Fruit fly (Drosophila melanogaster) whole organism, embryonic: Measurements from ENCODE around the gene meso18E.
A peak's percentile ranks its signal among the peaks of the same experiment; 100 is the strongest.

Experiments
- Abd-B ChIP-seq: fragments of 200-800 bp; sonication (Bioruptor generic); optimal IDR thresholded peaks from 2 replicates; lab custom pipeline; 2018; ENCODE audit warnings: missing biosample characterization, mild to moderate bottlenecking, missing genetic modification characterization, moderate library complexity
- Antp ChIP-seq: fragments of 200-800 bp; sonication (Bioruptor generic); optimal IDR thresholded peaks from 3 replicates; lab custom pipeline; 2016; ENCODE audit warnings: missing biosample characterization, missing genetic modification characterization
- Blimp-1 ChIP-seq: fragments of 200-800 bp; sonication (Bioruptor generic); optimal IDR thresholded peaks from 3 replicates; lab custom pipeline; 2018; ENCODE audit warnings: missing biosample characterization, missing genetic modification characterization, mild to moderate bottlenecking, moderate library complexity, missing genetic modification reagents
- CG10274 ChIP-seq: fragments of 200-800 bp; sonication (Bioruptor generic); optimal IDR thresholded peaks from 3 replicates; lab custom pipeline; 2017; ENCODE audit warnings: missing biosample characterization, mild to moderate bottlenecking, missing genetic modification characterization
- CG11696 ChIP-seq: fragments of 200-800 bp; sonication (Bioruptor generic); IDR thresholded peaks from 2 replicates; pipeline ENCODE4 v1.3.6; 2022; ENCODE audit warnings: missing biosample characterization, missing genetic modification characterization
- CG14860 ChIP-seq: fragments of 200-800 bp; sonication (Bioruptor generic); IDR thresholded peaks from 3 replicates; pipeline ENCODE4 v1.3.6; 2022; ENCODE audit warnings: missing biosample characterization, missing genetic modification characterization; ENCODE audit not compliant: partially characterized antibody
- CG1647 ChIP-seq: fragments of 200-800 bp; sonication (Bioruptor generic); optimal IDR thresholded peaks from 3 replicates; lab custom pipeline; 2016; ENCODE audit warnings: missing biosample characterization, missing genetic modification characterization
- CG18011 ChIP-seq: fragments of 200-800 bp; sonication (Bioruptor generic); optimal IDR thresholded peaks from 2 replicates; lab custom pipeline; 2017; ENCODE audit warnings: missing biosample characterization, missing genetic modification characterization, mild to moderate bottlenecking, moderate library complexity, missing genotype
- CG2129 ChIP-seq: fragments of 200-800 bp; sonication (Bioruptor generic); IDR thresholded peaks from 2 replicates; pipeline ENCODE4 v1.3.6; 2022; ENCODE audit warnings: missing biosample characterization, missing genetic modification characterization; ENCODE audit not compliant: partially characterized antibody
- CG3065 ChIP-seq: fragments of 200-800 bp; sonication (Bioruptor generic); optimal IDR thresholded peaks from 2 replicates; lab custom pipeline; 2016; ENCODE audit warnings: missing biosample characterization, missing genetic modification characterization
- CG31224 ChIP-seq: fragments of 200-800 bp; sonication (Bioruptor generic); IDR thresholded peaks from 2 replicates; pipeline ENCODE4 v1.3.6; 2022; ENCODE audit warnings: missing biosample characterization, missing genetic modification characterization
- CG4820 ChIP-seq: fragments of 200-800 bp; sonication (Bioruptor generic); optimal IDR thresholded peaks from 3 replicates; lab custom pipeline; 2016; ENCODE audit warnings: missing biosample characterization, missing genetic modification characterization
- CG5180 ChIP-seq: fragments of 200-800 bp; sonication (Bioruptor generic); optimal IDR thresholded peaks from 3 replicates; lab custom pipeline; 2017; ENCODE audit warnings: missing biosample characterization, missing genetic modification characterization, mild to moderate bottlenecking, moderate library complexity, missing genetic modification reagents
- CG7556 ChIP-seq: fragments of 200-800 bp; sonication (Bioruptor generic); optimal IDR thresholded peaks from 2 replicates; lab custom pipeline; 2017; ENCODE audit warnings: missing biosample characterization, mild to moderate bottlenecking, missing genetic modification characterization
- CG7963 ChIP-seq: fragments of 200-800 bp; sonication (Bioruptor generic); IDR thresholded peaks from 3 replicates; pipeline ENCODE4 v1.3.6; 2022; ENCODE audit warnings: missing biosample characterization, missing genetic modification characterization; ENCODE audit not compliant: partially characterized antibody
- CG8281 ChIP-seq: fragments of 200-800 bp; sonication (Bioruptor generic); optimal IDR thresholded peaks from 2 replicates; lab custom pipeline; 2018; ENCODE audit warnings: missing biosample characterization, mild to moderate bottlenecking, missing genetic modification characterization, moderate library complexity
- D19A ChIP-seq: fragments of 200-800 bp; optimal IDR thresholded peaks from 3 replicates; lab custom pipeline; 2019; ENCODE audit warnings: missing biosample characterization, mild to moderate bottlenecking, missing genetic modification characterization, moderate library complexity
- Doc2 ChIP-seq: fragments of 200-800 bp; sonication (Bioruptor generic); IDR thresholded peaks from 2 replicates; pipeline ENCODE4 v1.3.6; 2022; ENCODE audit warnings: missing biosample characterization, missing genetic modification characterization
- Doc3 ChIP-seq: fragments of 200-800 bp; sonication (Bioruptor generic); IDR thresholded peaks from 3 replicates; pipeline ENCODE4 v1.3.6; 2022; ENCODE audit warnings: missing biosample characterization, missing genetic modification characterization; ENCODE audit not compliant: partially characterized antibody
- Drgx ChIP-seq: fragments of 200-800 bp; sonication (Bioruptor generic); IDR thresholded peaks from 2 replicates; pipeline ENCODE4 v1.3.6; 2022; ENCODE audit warnings: missing biosample characterization, missing genetic modification characterization
- Elba2 ChIP-seq: fragments of 200-800 bp; sonication (Bioruptor generic); optimal IDR thresholded peaks from 3 replicates; lab custom pipeline; 2016; ENCODE audit warnings: missing biosample characterization, missing genetic modification characterization
- Fer1 ChIP-seq: fragments of 200-800 bp; sonication (Bioruptor generic); optimal IDR thresholded peaks from 2 replicates; lab custom pipeline; 2017; ENCODE audit warnings: missing biosample characterization, mild to moderate bottlenecking, missing genetic modification characterization
- Hsf ChIP-seq: fragments of 200-800 bp; sonication (Bioruptor generic); optimal IDR thresholded peaks from 3 replicates; lab custom pipeline; 2016; ENCODE audit warnings: missing biosample characterization, missing genetic modification characterization
- Max ChIP-seq: fragments of 200-800 bp; sonication (Bioruptor generic); optimal IDR thresholded peaks from 2 replicates; lab custom pipeline; 2016; ENCODE audit warnings: missing biosample characterization, mild to moderate bottlenecking, missing genetic modification characterization
- Med ChIP-seq: fragments of 200-800 bp; sonication (Bioruptor generic); peaks from one replicate; lab custom pipeline; 2016; ENCODE audit warnings: missing biosample characterization, missing genetic modification characterization, mild to moderate bottlenecking, inconsistent platforms, moderate library complexity
- Nf-YA ChIP-seq: fragments of 200-800 bp; sonication (Bioruptor generic); IDR thresholded peaks from 2 replicates; pipeline ENCODE4 v1.3.6; 2022; ENCODE audit warnings: missing biosample characterization, missing genetic modification characterization
- PHDP ChIP-seq: fragments of 200-800 bp; sonication (Bioruptor generic); optimal IDR thresholded peaks from 3 replicates; lab custom pipeline; 2018; ENCODE audit warnings: missing biosample characterization, mild to moderate bottlenecking, missing genetic modification characterization, moderate library complexity
- Ravus ChIP-seq: fragments of 200-800 bp; sonication (Bioruptor generic); IDR thresholded peaks from 2 replicates; pipeline ENCODE4 v1.3.6; 2022; ENCODE audit warnings: missing biosample characterization, missing genetic modification characterization
- al ChIP-seq: fragments of 200-800 bp; sonication (Bioruptor generic); IDR thresholded peaks from 2 replicates; pipeline ENCODE4 v1.3.6; 2022; ENCODE audit warnings: missing biosample characterization, missing genetic modification characterization
- bigmax ChIP-seq: fragments of 200-800 bp; sonication (Bioruptor generic); optimal IDR thresholded peaks from 2 replicates; lab custom pipeline; 2018; ENCODE audit warnings: missing biosample characterization, mild to moderate bottlenecking, missing genetic modification characterization
- ci ChIP-seq: fragments of 200-800 bp; sonication (Bioruptor generic); IDR thresholded peaks from 3 replicates; pipeline ENCODE4 v1.3.6; 2022; ENCODE audit warnings: missing biosample characterization, missing genetic modification characterization
- ems ChIP-seq: fragments of 200-800 bp; sonication (Bioruptor generic); optimal IDR thresholded peaks from 3 replicates; lab custom pipeline; 2016; ENCODE audit warnings: missing biosample characterization, missing genetic modification characterization
- fd3F ChIP-seq: fragments of 200-800 bp; sonication (Bioruptor generic); optimal IDR thresholded peaks from 2 replicates; lab custom pipeline; 2018; ENCODE audit warnings: missing biosample characterization, mild to moderate bottlenecking, missing genetic modification characterization, moderate library complexity
- fd96Cb ChIP-seq: fragments of 200-800 bp; sonication (Bioruptor generic); optimal IDR thresholded peaks from 2 replicates; lab custom pipeline; 2018; ENCODE audit warnings: missing biosample characterization, mild to moderate bottlenecking, missing genetic modification characterization, moderate library complexity
- fru ChIP-seq: fragments of >200 bp; optimal IDR thresholded peaks from 2 replicates; lab custom pipeline; 2017
- ftz-f1 ChIP-seq: fragments of 200-800 bp; sonication (Bioruptor generic); optimal IDR thresholded peaks from 2 replicates; lab custom pipeline; 2016; ENCODE audit warnings: missing biosample characterization, missing genetic modification characterization
- kah ChIP-seq: fragments of 200-800 bp; sonication (Bioruptor generic); optimal IDR thresholded peaks from 2 replicates; lab custom pipeline; 2018; ENCODE audit warnings: missing biosample characterization, mild to moderate bottlenecking, missing genetic modification characterization
- ken ChIP-seq: fragments of 200-800 bp; sonication (Bioruptor generic); IDR thresholded peaks from 3 replicates; pipeline ENCODE4 v1.3.6; 2022; ENCODE audit warnings: missing biosample characterization, missing genetic modification characterization
- nerfin-2 ChIP-seq: fragments of 200-800 bp; sonication (Bioruptor generic); IDR thresholded peaks from 2 replicates; pipeline ENCODE4 v1.3.6; 2022; ENCODE audit warnings: missing biosample characterization, missing genetic modification characterization; ENCODE audit not compliant: partially characterized antibody
- onecut ChIP-seq: fragments of 200-800 bp; sonication (Bioruptor generic); IDR thresholded peaks from 2 replicates; pipeline ENCODE4 v1.3.6; 2022; ENCODE audit warnings: missing biosample characterization, missing genetic modification characterization
- org-1 ChIP-seq: fragments of 200-800 bp; sonication (Bioruptor generic); optimal IDR thresholded peaks from 2 replicates; lab custom pipeline; 2017; ENCODE audit warnings: missing biosample characterization, missing genetic modification characterization
- p53 ChIP-seq: fragments of 200-800 bp; sonication (Bioruptor generic); optimal IDR thresholded peaks from 2 replicates; lab custom pipeline; 2016; ENCODE audit warnings: missing biosample characterization, missing genetic modification characterization
- pan ChIP-seq, 4 experiments: fragments of >200 bp in 3 of 4; fragments of 200-800 bp in 1 of 4; sonication (Bioruptor generic) in 1 of 4; optimal IDR thresholded peaks in 3 of 4; IDR thresholded peaks in 1 of 4; 2 replicates each; pipeline versions ENCODE4 v1.3.6 to Lab custom; 2017 to 2022; ENCODE audit warnings: missing biosample characterization in 2 of 4, missing genetic modification characterization in 2 of 4, mixed read lengths in 1 of 4
- pfk ChIP-seq: fragments of 200-800 bp; sonication (Bioruptor generic); optimal IDR thresholded peaks from 2 replicates; lab custom pipeline; 2018; ENCODE audit warnings: missing biosample characterization, mild to moderate bottlenecking, missing genetic modification characterization, moderate library complexity
- psq ChIP-seq: fragments of 200-800 bp; sonication (Bioruptor generic); optimal IDR thresholded peaks from 2 replicates; lab custom pipeline; 2017; ENCODE audit warnings: missing biosample characterization, missing genetic modification characterization
- sob ChIP-seq: fragments of 200-800 bp; sonication (Bioruptor generic); IDR thresholded peaks from 2 replicates; pipeline ENCODE4 v1.3.6; 2022; ENCODE audit warnings: missing biosample characterization, missing genetic modification characterization
- tx ChIP-seq: fragments of 200-800 bp; sonication (Bioruptor generic); optimal IDR thresholded peaks from 2 replicates; lab custom pipeline; 2016; ENCODE audit warnings: missing biosample characterization, missing genetic modification characterization
- unc-4 ChIP-seq: fragments of 200-800 bp; sonication (Bioruptor generic); IDR thresholded peaks from 2 replicates; pipeline ENCODE4 v1.3.6; 2022; ENCODE audit warnings: missing biosample characterization, missing genetic modification characterization; ENCODE audit not compliant: partially characterized antibody
- z ChIP-seq: fragments of 200-800 bp; sonication (Bioruptor generic); IDR thresholded peaks from 3 replicates; pipeline ENCODE4 v1.3.6; 2022; ENCODE audit warnings: missing biosample characterization, missing genetic modification characterization

The meso18E gene

dm6 chrX:19692951-19693698 is 19.7 kb downstream of the meso18E start, which contains the start of gene Mer (continued):
- TF ChIP-seq Hsf (GFP tag; lab: Kevin White, UChicago) (peak; percentile 88), D19A (tag; lab: Kevin White, UChicago) (peak; percentile 76), CG10274 (GFP tag; lab: Kevin White, UChicago) (peak; percentile 54), bigmax (GFP tag; lab: Kevin White, UChicago) (no peak), CG1647 (peak; percentile 62), ken (GFP tag; lab: Robert Waterston, UW) (peak; percentile 76), Abd-B (GFP tag; lab: Kevin White, UChicago) (peak; percentile 73), Blimp-1 (GFP tag; lab: Kevin White, UChicago) (peak; percentile 75), fru (lab: Kevin White, UChicago) (no peak), unc-4 (GFP tag; lab: Robert Waterston, UW) (no peak), onecut (GFP tag; lab: Robert Waterston, UW) (peak; percentile 78), ci (GFP tag; lab: Robert Waterston, UW) (peak; percentile 89), ftz-f1 (peak; percentile 73), CG11696 (GFP tag; lab: Robert Waterston, UW) (no peak), fd3F (GFP tag; lab: Kevin White, UChicago) (peak; percentile 74), Drgx (peak; percentile 92), Doc2 (GFP tag; lab: Robert Waterston, UW) (no peak), CG14860 (no peak), nerfin-2 (no peak), CG7556 (GFP tag; lab: Kevin White, UChicago) (peak; percentile 75), PHDP (tag; lab: Kevin White, UChicago) (peak; percentile 89), CG31224 (GFP tag; lab: Robert Waterston, UW) (peak; percentile 63), al (GFP tag; lab: Robert Waterston, UW) (peak; percentile 81), tx (GFP tag; lab: Kevin White, UChicago) (peak; percentile 73), pan (optimal IDR thresholded peaks at IDR 0.05; lab: Kevin White, UChicago) (no peak), pan (GFP tag; optimal IDR thresholded peaks at IDR 0.05 in 1 of 2, IDR thresholded peaks at IDR 0.05 in 1 of 2) (peak in 1 of 2 experiments; percentile 87), p53 (peak; percentile 71), fd96Cb (tag; lab: Kevin White, UChicago) (peak; percentile 73), Fer1 (GFP tag; lab: Kevin White, UChicago) (peak; percentile 91), pfk (GFP tag; lab: Kevin White, UChicago) (peak; percentile 3), CG7963 (no peak), sob (GFP tag; lab: Robert Waterston, UW) (peak; percentile 86), kah (peak; percentile 62), Elba2 (GFP tag; lab: Kevin White, UChicago) (peak; percentile 44), Max (GFP tag; lab: Kevin White, UChicago) (peak; percentile 69), CG3065 (GFP tag; lab: Kevin White, UChicago) (peak; percentile 17), CG4820 (GFP tag; lab: Kevin White, UChicago) (peak; percentile 99), org-1 (GFP tag; lab: Kevin White, UChicago) (peak; percentile 81), psq (GFP tag; lab: Kevin White, UChicago) (peak; percentile 44), Antp (peak; percentile 92), Nf-YA (GFP tag; lab: Robert Waterston, UW) (peak; percentile 59; the same call in 1 of the 2 replicates), Doc3 (GFP tag; lab: Robert Waterston, UW) (no peak), CG18011 (peak; percentile 64), CG5180 (GFP tag; lab: Kevin White, UChicago) (peak; percentile 63), Med (peak; percentile 99), Ravus (GFP tag; lab: Robert Waterston, UW) (peak; percentile 34; the same call in 1 of the 2 replicates), z (GFP tag; lab: Robert Waterston, UW) (no peak), CG2129 (GFP tag; lab: Robert Waterston, UW) (no peak), ems (GFP tag; lab: Kevin White, UChicago) (peak; percentile 60), CG8281 (tag; lab: Kevin White, UChicago) (peak; percentile 63)
